Worm (Caenorhabditis elegans) whole organism, late embryonic: ENCODE data around the gene str-47.

Experiments used
- F13H6.1 ChIP-seq: sonication (generic microtip); optimal IDR thresholded peaks from 2 replicates; lab custom pipeline; 2016; ENCODE audit warnings: missing genetic modification characterization, missing compliant biosample characterization
- ama-1 ChIP-seq: fragments of 150-350 bp; optimal IDR thresholded peaks from 2 replicates; lab custom pipeline; 2014
- ceh-14 ChIP-seq: sonication (generic microtip); optimal IDR thresholded peaks from 2 replicates; lab custom pipeline; 2016; ENCODE audit warnings: missing genotype, missing genetic modification characterization, missing compliant biosample characterization
- ceh-2 ChIP-seq: sonication (generic microtip); optimal IDR thresholded peaks from 2 replicates; lab custom pipeline; 2016; ENCODE audit warnings: missing genotype, missing genetic modification characterization, missing compliant biosample characterization
- lin-11 ChIP-seq: fragments of 200-800 bp; sonication (Bioruptor generic); optimal IDR thresholded peaks from 2 replicates; lab custom pipeline; 2018; ENCODE audit warnings: mild to moderate bottlenecking, missing genetic modification characterization, missing compliant biosample characterization
- madf-2 ChIP-seq: sonication (generic microtip); optimal IDR thresholded peaks from 2 replicates; lab custom pipeline; 2017; ENCODE audit warnings: missing genetic modification characterization, missing compliant biosample characterization
- pag-3 ChIP-seq: sonication (generic microtip); optimal IDR thresholded peaks from 2 replicates; lab custom pipeline; 2016; ENCODE audit warnings: missing compliant biosample characterization, missing genetic modification characterization, borderline replicate concordance
- pax-1 ChIP-seq: fragments of 150-350 bp; optimal IDR thresholded peaks from 2 replicates; lab custom pipeline; 2014; ENCODE audit warnings: missing biosample characterization, missing genetic modification characterization
- pha-4 ChIP-seq: fragments of 150-350 bp; optimal IDR thresholded peaks from 2 replicates; lab custom pipeline; 2018; ENCODE audit warnings: missing biosample characterization, missing genetic modification reagents, missing genetic modification characterization
- sox-4 ChIP-seq: sonication (generic microtip); optimal IDR thresholded peaks from 2 replicates; lab custom pipeline; 2017; ENCODE audit warnings: mild to moderate bottlenecking, missing genetic modification characterization, inconsistent platforms, missing compliant biosample characterization

DNA sequence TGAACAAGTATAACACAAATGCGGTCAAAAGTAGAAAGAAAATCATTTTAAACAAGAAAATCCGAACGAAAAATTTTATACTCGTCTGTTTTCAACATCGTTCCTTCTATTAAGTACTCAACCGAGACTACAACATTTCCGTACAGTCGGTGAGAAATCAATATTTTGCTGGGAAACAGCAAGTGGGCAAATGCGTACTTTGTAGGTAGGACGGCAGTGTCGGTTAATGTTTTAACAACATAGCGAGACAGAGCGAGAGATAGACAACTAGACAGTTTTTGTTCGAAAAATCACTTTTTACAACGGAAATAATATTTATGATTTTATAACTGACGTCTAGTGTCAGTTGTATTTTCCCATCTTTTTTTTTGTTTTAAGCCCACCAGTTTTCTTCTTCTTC, 35.8 kb downstream of the str-47 start, which contains the start of gene cyp-33A1:
- TF ChIP-seq lin-11 (tag; lab: Kevin White, UChicago) (no peak), pag-3 (tag; lab: Kevin White, UChicago) (no peak), ceh-2 (tag; lab: Kevin White, UChicago) (no peak), pax-1 (tag; lab: Kevin White, UChicago) (no peak), ceh-14 (no peak), F13H6.1 (tag; lab: Kevin White, UChicago) (no peak), sox-4 (no peak), ama-1 (lab: Kevin White, UChicago) (no peak), madf-2 (tag; lab: Kevin White, UChicago) (no peak), pha-4 (tag; lab: Kevin White, UChicago) (no peak)
